ENCODE assay signal across 1 fruit fly cellular context in genomic region chrX:15298298-15299069, dm6.
TF ChIP-seq lines count a peak whose summit lies in the region.

No protein-coding gene starts in this region.

TF ChIP-seq in whole organism, embryonic, 481 proteins besides CTCF, POLR2A, EP300 and RAD21 (continued from another document and continues in another):
- TF ChIP-seq ab (GFP tag; optimal IDR thresholded peaks at IDR 0.05; lab: Kevin White, UChicago) = peak; percentile 64
- TF ChIP-seq CG15601 (tag; optimal IDR thresholded peaks at IDR 0.05; lab: Kevin White, UChicago) = peak; percentile 97
- peak; percentile 91 for TF ChIP-seq zen (tag; optimal IDR thresholded peaks at IDR 0.05; lab: Kevin White, UChicago)
- peak; percentile 96 for TF ChIP-seq CG4730 (GFP tag; IDR thresholded peaks at IDR 0.05; lab: Robert Waterston, UW)
- no peak for TF ChIP-seq CG11398 (GFP tag; optimal IDR thresholded peaks at IDR 0.05; lab: Kevin White, UChicago)
- peak; percentile 97 for TF ChIP-seq CG12104 (GFP tag; optimal IDR thresholded peaks at IDR 0.05; lab: Kevin White, UChicago)
- peak; percentile 96 for TF ChIP-seq CG6813 (GFP tag; optimal IDR thresholded peaks at IDR 0.05; lab: Kevin White, UChicago)
- TF ChIP-seq CG33213 (GFP tag; optimal IDR thresholded peaks at IDR 0.05; lab: Kevin White, UChicago) = peak; percentile 52
- TF ChIP-seq NC2α (GFP tag; optimal IDR thresholded peaks at IDR 0.05; lab: Kevin White, UChicago) = peak; percentile 21
- peak; percentile 91 for TF ChIP-seq ap (GFP tag; IDR thresholded peaks at IDR 0.05; lab: Robert Waterston, UW)
- peak; percentile 98 for TF ChIP-seq CG12391 (tag; optimal IDR thresholded peaks at IDR 0.05; lab: Kevin White, UChicago)
- peak; percentile 97 for TF ChIP-seq CG17359 (tag; optimal IDR thresholded peaks at IDR 0.05; lab: Kevin White, UChicago)
- TF ChIP-seq BEAF-32 (GFP tag; optimal IDR thresholded peaks at IDR 0.05; lab: Kevin White, UChicago) = peak; percentile 35
- TF ChIP-seq Hr39 (optimal IDR thresholded peaks at IDR 0.05; lab: Kevin White, UChicago) = no peak
- TF ChIP-seq HmgD (GFP tag; optimal IDR thresholded peaks at IDR 0.05; lab: Kevin White, UChicago) = no peak
- peak; percentile 58 for TF ChIP-seq jumu (GFP tag; optimal IDR thresholded peaks at IDR 0.05; lab: Kevin White, UChicago)
- TF ChIP-seq GATAe (GFP tag; conservative IDR thresholded peaks at IDR 0.05; lab: Robert Waterston, UW) = peak; percentile 90
- peak; percentile 93 for TF ChIP-seq CG2875 (GFP tag; optimal IDR thresholded peaks at IDR 0.05; lab: Kevin White, UChicago)
- peak; percentile 95 for TF ChIP-seq CG9437 (GFP tag; optimal IDR thresholded peaks at IDR 0.05; lab: Kevin White, UChicago)
- peak; percentile 92 for TF ChIP-seq ham (GFP tag; IDR thresholded peaks at IDR 0.05; lab: Robert Waterston, UW)
- peak; percentile 97 for TF ChIP-seq fd3F (GFP tag; optimal IDR thresholded peaks at IDR 0.05; lab: Kevin White, UChicago)
- TF ChIP-seq vnd (GFP tag; IDR thresholded peaks at IDR 0.05; lab: Robert Waterston, UW; ENCODE audit: partially characterized antibody) = no peak
- TF ChIP-seq ato (GFP tag; IDR thresholded peaks at IDR 0.05; lab: Robert Waterston, UW; ENCODE audit: partially characterized antibody) = no peak
- TF ChIP-seq CG4328 (GFP tag; optimal IDR thresholded peaks at IDR 0.05; lab: Kevin White, UChicago) = peak; percentile 97
- TF ChIP-seq CG11085 (GFP tag; IDR thresholded peaks at IDR 0.05; lab: Robert Waterston, UW) = peak; percentile 96
- TF ChIP-seq CG43689 (GFP tag; IDR thresholded peaks at IDR 0.05; lab: Robert Waterston, UW) = peak; percentile 90
- TF ChIP-seq Sox102F (GFP tag; optimal IDR thresholded peaks at IDR 0.05; lab: Kevin White, UChicago) = peak; percentile 98
- TF ChIP-seq luna (GFP tag; optimal IDR thresholded peaks at IDR 0.05; lab: Kevin White, UChicago) = peak; percentile 16
- peak; percentile 97 for TF ChIP-seq CG9932 (GFP tag; IDR thresholded peaks at IDR 0.05; lab: Robert Waterston, UW)
- TF ChIP-seq Taf1 (GFP tag; IDR thresholded peaks at IDR 0.05; lab: Robert Waterston, UW) = peak; percentile 95
- peak; percentile 77; the same call in 1 of the 4 replicates for TF ChIP-seq chinmo (GFP tag; IDR thresholded peaks at IDR 0.05; lab: Robert Waterston, UW; ENCODE audit: partially characterized antibody)
- no peak for TF ChIP-seq CG14965 (GFP tag; optimal IDR thresholded peaks at IDR 0.05; lab: Kevin White, UChicago; ENCODE audit: borderline replicate concordance)
- TF ChIP-seq oc (tag; optimal IDR thresholded peaks at IDR 0.05; lab: Kevin White, UChicago) = peak; percentile 95
- peak; percentile 45; the same call in 1 of the 2 replicates for TF ChIP-seq Bgb (GFP tag; IDR thresholded peaks at IDR 0.05; lab: Robert Waterston, UW; ENCODE audit: partially characterized antibody)
- TF ChIP-seq Jarid2 (GFP tag; optimal IDR thresholded peaks at IDR 0.05; lab: Kevin White, UChicago) = peak; percentile 88
- TF ChIP-seq hb (GFP tag; IDR thresholded peaks at IDR 0.05; lab: Robert Waterston, UW; ENCODE audit: partially characterized antibody) = no peak
- peak; percentile 99 for TF ChIP-seq lab (GFP tag; optimal IDR thresholded peaks at IDR 0.05; lab: Kevin White, UChicago)
- peak; percentile 97 for TF ChIP-seq vvl (GFP tag; IDR thresholded peaks at IDR 0.05; lab: Robert Waterston, UW)
- TF ChIP-seq lola (GFP tag; optimal IDR thresholded peaks at IDR 0.05; lab: Kevin White, UChicago) = peak in 1 of 3 experiments; percentile 94
- TF ChIP-seq Hmr (GFP tag; optimal IDR thresholded peaks at IDR 0.05; lab: Kevin White, UChicago) = peak; percentile 99
- TF ChIP-seq amos (GFP tag; IDR thresholded peaks at IDR 0.05; lab: Robert Waterston, UW; ENCODE audit: partially characterized antibody) = no peak
- peak; percentile 98 for TF ChIP-seq Dek (tag; optimal IDR thresholded peaks at IDR 0.05; lab: Kevin White, UChicago)
- TF ChIP-seq gcm2 (GFP tag; optimal IDR thresholded peaks at IDR 0.05; lab: Kevin White, UChicago) = peak; percentile 83
- TF ChIP-seq Opbp (GFP tag; IDR thresholded peaks at IDR 0.05; lab: Robert Waterston, UW; ENCODE audit: partially characterized antibody) = no peak
- TF ChIP-seq CG18476 (GFP tag; optimal IDR thresholded peaks at IDR 0.05; lab: Kevin White, UChicago) = peak; percentile 87
- TF ChIP-seq cato (GFP tag; optimal IDR thresholded peaks at IDR 0.05; lab: Kevin White, UChicago; ENCODE audit: borderline replicate concordance) = peak; percentile 95
- TF ChIP-seq mld (GFP tag; IDR thresholded peaks at IDR 0.05; lab: Robert Waterston, UW; ENCODE audit: partially characterized antibody) = no peak
- TF ChIP-seq dmrt99B (tag; optimal IDR thresholded peaks at IDR 0.05; lab: Kevin White, UChicago) = peak; percentile 99
- peak; percentile 92 for TF ChIP-seq NFAT (GFP tag; IDR thresholded peaks at IDR 0.05; lab: Robert Waterston, UW)
- TF ChIP-seq schlank (tag; optimal IDR thresholded peaks at IDR 0.05; lab: Kevin White, UChicago) = peak; percentile 90
- peak; percentile 92 for TF ChIP-seq ken (GFP tag; IDR thresholded peaks at IDR 0.05; lab: Robert Waterston, UW)
- TF ChIP-seq CG17802 (tag; optimal IDR thresholded peaks at IDR 0.05; lab: Kevin White, UChicago) = peak; percentile 82
- peak; percentile 80 for TF ChIP-seq Dip3 (GFP tag; optimal IDR thresholded peaks at IDR 0.05; lab: Kevin White, UChicago)
- TF ChIP-seq Atf3 (GFP tag; optimal IDR thresholded peaks at IDR 0.05; lab: Kevin White, UChicago) = peak; percentile 48
- TF ChIP-seq CG2199 (GFP tag; IDR thresholded peaks at IDR 0.05; lab: Robert Waterston, UW) = peak; percentile 89
- no peak for TF ChIP-seq ERR (GFP tag; optimal IDR thresholded peaks at IDR 0.05; lab: Kevin White, UChicago)
- peak; percentile 98 for TF ChIP-seq fd96Cb (tag; optimal IDR thresholded peaks at IDR 0.05; lab: Kevin White, UChicago)
- peak; percentile 98 for TF ChIP-seq gce (GFP tag; IDR thresholded peaks at IDR 0.05; lab: Robert Waterston, UW)
- peak; percentile 94 for TF ChIP-seq toy (GFP tag; IDR thresholded peaks at IDR 0.05; lab: Robert Waterston, UW)
- peak; percentile 94 for TF ChIP-seq CG11247 (GFP tag; IDR thresholded peaks at IDR 0.05; lab: Robert Waterston, UW)
- TF ChIP-seq scrt (GFP tag; optimal IDR thresholded peaks at IDR 0.05; lab: Kevin White, UChicago) = peak; percentile 96
- peak; percentile 90 for TF ChIP-seq CG3065 (GFP tag; optimal IDR thresholded peaks at IDR 0.05; lab: Kevin White, UChicago)
- peak; percentile 94 for TF ChIP-seq peb (GFP tag; IDR thresholded peaks at IDR 0.05; lab: Robert Waterston, UW)
- peak; percentile 84 for TF ChIP-seq CG10431 (GFP tag; optimal IDR thresholded peaks at IDR 0.05; lab: Kevin White, UChicago)
- TF ChIP-seq Vsx1 (GFP tag; optimal IDR thresholded peaks at IDR 0.05; lab: Kevin White, UChicago) = peak; percentile 94
- TF ChIP-seq fu2 (GFP tag; optimal IDR thresholded peaks at IDR 0.05; lab: Kevin White, UChicago) = peak; percentile 76
- peak; percentile 55 for TF ChIP-seq CG34224 (GFP tag; IDR thresholded peaks at IDR 0.05; lab: Robert Waterston, UW; ENCODE audit: partially characterized antibody)
- TF ChIP-seq CG31224 (GFP tag; IDR thresholded peaks at IDR 0.05; lab: Robert Waterston, UW) = peak; percentile 95
- peak; percentile 52 for TF ChIP-seq Mes4 (GFP tag; optimal IDR thresholded peaks at IDR 0.05; lab: Kevin White, UChicago)
- TF ChIP-seq Mrtf (GFP tag; IDR thresholded peaks at IDR 0.05; lab: Robert Waterston, UW) = peak; percentile 93
- peak; percentile 98 for TF ChIP-seq CG14014 (GFP tag; IDR thresholded peaks at IDR 0.05; lab: Robert Waterston, UW)
- TF ChIP-seq nerfin-1 (tag; optimal IDR thresholded peaks at IDR 0.05; lab: Kevin White, UChicago) = peak; percentile 95
- TF ChIP-seq HLH54F (GFP tag; optimal IDR thresholded peaks at IDR 0.05; lab: Kevin White, UChicago) = peak; percentile 77
- peak; percentile 92 for TF ChIP-seq ssp (GFP tag; IDR thresholded peaks at IDR 0.05; lab: Robert Waterston, UW)
- TF ChIP-seq al (GFP tag; IDR thresholded peaks at IDR 0.05; lab: Robert Waterston, UW) = peak; percentile 97
- no peak; the same call in 1 of the 2 replicates for TF ChIP-seq hbn (GFP tag; IDR thresholded peaks at IDR 0.05; lab: Robert Waterston, UW; ENCODE audit: partially characterized antibody)
- peak; percentile 91 for TF ChIP-seq CG15514 (GFP tag; optimal IDR thresholded peaks at IDR 0.05; lab: Kevin White, UChicago)
- TF ChIP-seq CG34376 (GFP tag; optimal IDR thresholded peaks at IDR 0.05; lab: Kevin White, UChicago) = peak; percentile 98
- TF ChIP-seq pho (GFP tag; optimal IDR thresholded peaks at IDR 0.05; lab: Kevin White, UChicago) = peak; percentile 80
- peak; percentile 96 for TF ChIP-seq CG32772 (GFP tag; IDR thresholded peaks at IDR 0.05; lab: Robert Waterston, UW)
- TF ChIP-seq Scr (GFP tag; IDR thresholded peaks at IDR 0.05; lab: Robert Waterston, UW; ENCODE audit: partially characterized antibody) = no peak
- TF ChIP-seq HHEX (GFP tag; optimal IDR thresholded peaks at IDR 0.05; lab: Kevin White, UChicago) = peak; percentile 98
- TF ChIP-seq usp (GFP tag; optimal IDR thresholded peaks at IDR 0.05; lab: Kevin White, UChicago) = no peak
- TF ChIP-seq ro (GFP tag; IDR thresholded peaks at IDR 0.05; lab: Robert Waterston, UW) = peak; percentile 92
- peak; percentile 96 for TF ChIP-seq Usf (GFP tag; optimal IDR thresholded peaks at IDR 0.05; lab: Kevin White, UChicago)
- peak; percentile 77 for TF ChIP-seq CG13624 (GFP tag; optimal IDR thresholded peaks at IDR 0.05; lab: Kevin White, UChicago)
- TF ChIP-seq CG10267 (tag; optimal IDR thresholded peaks at IDR 0.05; lab: Kevin White, UChicago) = peak; percentile 91
- no peak for TF ChIP-seq CG15479 (GFP tag; optimal IDR thresholded peaks at IDR 0.05; lab: Kevin White, UChicago)
- TF ChIP-seq trem (tag; optimal IDR thresholded peaks at IDR 0.05; lab: Kevin White, UChicago) = peak; percentile 92
- TF ChIP-seq CG15696 (tag; optimal IDR thresholded peaks at IDR 0.05; lab: Kevin White, UChicago) = peak; percentile 82
- TF ChIP-seq abd-A (tag; optimal IDR thresholded peaks at IDR 0.05; lab: Kevin White, UChicago) = peak; percentile 78
- TF ChIP-seq Rfx (GFP tag; IDR thresholded peaks at IDR 0.05; lab: Robert Waterston, UW) = peak; percentile 98
- peak; percentile 98 for TF ChIP-seq CG13424 (tag; optimal IDR thresholded peaks at IDR 0.05; lab: Kevin White, UChicago)
- TF ChIP-seq jing (GFP tag; optimal IDR thresholded peaks at IDR 0.05; lab: Kevin White, UChicago) = peak; percentile 95
- TF ChIP-seq CG2129 (GFP tag; IDR thresholded peaks at IDR 0.05; lab: Robert Waterston, UW; ENCODE audit: partially characterized antibody) = no peak
- no peak for TF ChIP-seq Neu2 (GFP tag; optimal IDR thresholded peaks at IDR 0.05; lab: Kevin White, UChicago; ENCODE audit: borderline replicate concordance)
- peak; percentile 80 for TF ChIP-seq Camta (GFP tag; optimal IDR thresholded peaks at IDR 0.05; lab: Kevin White, UChicago)
- TF ChIP-seq Hmx (GFP tag; optimal IDR thresholded peaks at IDR 0.05; lab: Kevin White, UChicago) = peak; percentile 65
- peak; percentile 89 for TF ChIP-seq CG4617 (GFP tag; optimal IDR thresholded peaks at IDR 0.05; lab: Kevin White, UChicago; ENCODE audit: borderline replicate concordance)
- TF ChIP-seq bcd (GFP tag; optimal IDR thresholded peaks at IDR 0.05; lab: Kevin White, UChicago) = peak; percentile 99
- TF ChIP-seq dysf (GFP tag; IDR thresholded peaks at IDR 0.05; lab: Robert Waterston, UW) = peak; percentile 99
- peak; percentile 98 for TF ChIP-seq E2f1 (GFP tag; IDR thresholded peaks at IDR 0.05; lab: Robert Waterston, UW)
- peak; percentile 89 for TF ChIP-seq Spps (tag; optimal IDR thresholded peaks at IDR 0.05; lab: Kevin White, UChicago)
- TF ChIP-seq CG3163 (GFP tag; optimal IDR thresholded peaks at IDR 0.05; lab: Kevin White, UChicago) = peak; percentile 57
- peak; percentile 59 for TF ChIP-seq dm (GFP tag; optimal IDR thresholded peaks at IDR 0.05; lab: Kevin White, UChicago)
- peak; percentile 84 for TF ChIP-seq mam (GFP tag; optimal IDR thresholded peaks at IDR 0.05; lab: Kevin White, UChicago)
- TF ChIP-seq CG2202 (tag; optimal IDR thresholded peaks at IDR 0.05; lab: Kevin White, UChicago) = peak; percentile 83
- no peak for TF ChIP-seq lov (optimal IDR thresholded peaks at IDR 0.05; lab: Kevin White, UChicago)
- peak; percentile 86; the same call in 2 of the 3 replicates for TF ChIP-seq lov (GFP tag; IDR thresholded peaks at IDR 0.05; lab: Robert Waterston, UW)
- peak; percentile 97 for TF ChIP-seq sob (GFP tag; IDR thresholded peaks at IDR 0.05; lab: Robert Waterston, UW)
- TF ChIP-seq CG12942 (GFP tag; optimal IDR thresholded peaks at IDR 0.05; lab: Kevin White, UChicago) = peak; percentile 95
- TF ChIP-seq CG6791 (GFP tag; IDR thresholded peaks at IDR 0.05; lab: Robert Waterston, UW; ENCODE audit: partially characterized antibody) = no peak
- TF ChIP-seq CkIIα-i1 (GFP tag; IDR thresholded peaks at IDR 0.05; lab: Robert Waterston, UW) = peak; percentile 82; the same call in 1 of the 2 replicates
- TF ChIP-seq CG7556 (GFP tag; optimal IDR thresholded peaks at IDR 0.05; lab: Kevin White, UChicago) = peak; percentile 99
- TF ChIP-seq Hr3 (GFP tag; optimal IDR thresholded peaks at IDR 0.05; lab: Kevin White, UChicago) = peak; percentile 97
- no peak for TF ChIP-seq cad (GFP tag; optimal IDR thresholded peaks at IDR 0.05; lab: Kevin White, UChicago)
- TF ChIP-seq CG2120 (GFP tag; optimal IDR thresholded peaks at IDR 0.05; lab: Kevin White, UChicago) = peak; percentile 94
- peak; percentile 83 for TF ChIP-seq MTF-1 (GFP tag; optimal IDR thresholded peaks at IDR 0.05; lab: Kevin White, UChicago; ENCODE audit: borderline replicate concordance)
- TF ChIP-seq stwl (tag; optimal IDR thresholded peaks at IDR 0.05; lab: Kevin White, UChicago) = no peak
- TF ChIP-seq nau (GFP tag; optimal IDR thresholded peaks at IDR 0.05; lab: Kevin White, UChicago) = peak; percentile 97
- peak; percentile 82 for TF ChIP-seq psq (GFP tag; optimal IDR thresholded peaks at IDR 0.05; lab: Kevin White, UChicago)
- TF ChIP-seq kay (GFP tag; optimal IDR thresholded peaks at IDR 0.05; lab: Kevin White, UChicago) = peak; percentile 94
- TF ChIP-seq CG10321 (GFP tag; IDR thresholded peaks at IDR 0.05; lab: Robert Waterston, UW) = peak; percentile 87
- TF ChIP-seq Gsc (GFP tag; IDR thresholded peaks at IDR 0.05; lab: Robert Waterston, UW) = peak; percentile 95
- TF ChIP-seq cg (GFP tag; optimal IDR thresholded peaks at IDR 0.05; lab: Kevin White, UChicago) = peak; percentile 20
- peak; percentile 99 for TF ChIP-seq Sox100B (GFP tag; optimal IDR thresholded peaks at IDR 0.05; lab: Kevin White, UChicago)
- TF ChIP-seq CG4282 (GFP tag; optimal IDR thresholded peaks at IDR 0.05; lab: Kevin White, UChicago) = peak; percentile 47
- TF ChIP-seq CG8478 (optimal IDR thresholded peaks at IDR 0.05; lab: Kevin White, UChicago) = peak; percentile 19
